Worm (Caenorhabditis elegans): ENCODE results near the gene lin-9.

ce11 chrIII:8933696-8934095, 29.8 kb upstream of the lin-9 start:
- no peak for TF ChIP-seq mdl-1 (tag; optimal IDR thresholded peaks at IDR 0.05)
- TF ChIP-seq pqm-1 (tag; optimal IDR thresholded peaks at IDR 0.05): no peak
- TF ChIP-seq lin-39 (tag; optimal IDR thresholded peaks at IDR 0.05): no peak
- no peak for TF ChIP-seq ama-1 (optimal IDR thresholded peaks at IDR 0.05)
- no peak for TF ChIP-seq snpc-4 (tag; optimal IDR thresholded peaks at IDR 0.05)
- TF ChIP-seq unc-30 (tag; optimal IDR thresholded peaks at IDR 0.05): no peak
- TF ChIP-seq unc-86 (tag; optimal IDR thresholded peaks at IDR 0.05): no peak
- no peak for TF ChIP-seq unc-62 (GFP tag; optimal IDR thresholded peaks at IDR 0.05)
- no peak for TF ChIP-seq aly-2 (tag; optimal IDR thresholded peaks at IDR 0.05)
- TF ChIP-seq tbx-2 (tag; optimal IDR thresholded peaks at IDR 0.05): no peak
- no peak for TF ChIP-seq fkh-10 (GFP tag; optimal IDR thresholded peaks at IDR 0.05)
- TF ChIP-seq blmp-1 (tag; optimal IDR thresholded peaks at IDR 0.05): no peak
- TF ChIP-seq elt-2 (tag; optimal IDR thresholded peaks at IDR 0.05): no peak
